Fruit fly (Drosophila melanogaster) whole organism, embryonic: Measurements from ENCODE around the gene CG43999.

Experiments used
- Asciz ChIP-seq: fragments of 200-800 bp; sonication (Bioruptor generic); optimal IDR thresholded peaks from 2 replicates; lab custom pipeline; 2017; ENCODE audit warnings: missing biosample characterization, mild to moderate bottlenecking, missing genetic modification characterization, missing genetic modification reagents
- CG10147 ChIP-seq: fragments of 200-800 bp; sonication (Bioruptor generic); optimal IDR thresholded peaks from 2 replicates; lab custom pipeline; 2019; ENCODE audit warnings: missing biosample characterization, mild to moderate bottlenecking, missing genetic modification characterization, moderate library complexity
- CG10565 ChIP-seq: fragments of 200-800 bp; sonication (Bioruptor generic); optimal IDR thresholded peaks from 3 replicates; lab custom pipeline; 2016; ENCODE audit warnings: missing biosample characterization, mild to moderate bottlenecking, missing genetic modification characterization
- CG10654 ChIP-seq: fragments of 200-800 bp; sonication (Bioruptor generic); optimal IDR thresholded peaks from 2 replicates; lab custom pipeline; 2016; ENCODE audit warnings: missing biosample characterization, missing genetic modification characterization
- CG11398 ChIP-seq: fragments of 200-800 bp; sonication (Bioruptor generic); optimal IDR thresholded peaks from 2 replicates; lab custom pipeline; 2016; ENCODE audit warnings: missing biosample characterization, missing genetic modification characterization
- CG12071 ChIP-seq: fragments of 200-800 bp; sonication (Bioruptor generic); optimal IDR thresholded peaks from 3 replicates; lab custom pipeline; 2018; ENCODE audit warnings: missing biosample characterization, mild to moderate bottlenecking, missing genetic modification characterization
- CG12219 ChIP-seq: fragments of 200-800 bp; sonication (Bioruptor generic); optimal IDR thresholded peaks from 3 replicates; lab custom pipeline; 2018; ENCODE audit warnings: missing biosample characterization, mild to moderate bottlenecking, missing genetic modification characterization
- CG12942 ChIP-seq: fragments of 200-800 bp; sonication (Bioruptor generic); optimal IDR thresholded peaks from 3 replicates; lab custom pipeline; 2016; ENCODE audit warnings: missing biosample characterization, missing genetic modification characterization
- CG14441 ChIP-seq: fragments of 200-800 bp; sonication (Bioruptor generic); IDR thresholded peaks from 2 replicates; pipeline ENCODE4 v1.3.6; 2022; ENCODE audit warnings: missing biosample characterization, missing genetic modification characterization
- CG1529 ChIP-seq: fragments of 200-800 bp; sonication (Bioruptor generic); optimal IDR thresholded peaks from 3 replicates; lab custom pipeline; 2018; ENCODE audit warnings: missing biosample characterization, missing genetic modification characterization
- CG16813 ChIP-seq: fragments of 200-800 bp; sonication (Bioruptor generic); IDR thresholded peaks from 3 replicates; pipeline ENCODE4 v1.3.6; 2022; ENCODE audit warnings: missing biosample characterization, missing genetic modification characterization; ENCODE audit not compliant: partially characterized antibody
- CG16815 ChIP-seq: fragments of 200-800 bp; sonication (Bioruptor generic); optimal IDR thresholded peaks from 3 replicates; lab custom pipeline; 2017; ENCODE audit warnings: missing biosample characterization, mild to moderate bottlenecking, missing genetic modification characterization
- CG1792 ChIP-seq: fragments of 200-800 bp; sonication (Bioruptor generic); optimal IDR thresholded peaks from 2 replicates; lab custom pipeline; 2016; ENCODE audit warnings: missing biosample characterization, missing genetic modification characterization
- CG18476 ChIP-seq: fragments of 200-800 bp; sonication (Bioruptor generic); optimal IDR thresholded peaks from 2 replicates; lab custom pipeline; 2016; ENCODE audit warnings: missing biosample characterization, mild to moderate bottlenecking, missing genetic modification characterization
- CG18764 ChIP-seq: fragments of 200-800 bp; sonication (Bioruptor generic); optimal IDR thresholded peaks from 3 replicates; lab custom pipeline; 2016; ENCODE audit warnings: missing biosample characterization, missing genetic modification characterization
- CG2116 ChIP-seq: fragments of 200-800 bp; sonication (Bioruptor generic); optimal IDR thresholded peaks from 3 replicates; lab custom pipeline; 2018; ENCODE audit warnings: missing biosample characterization, mild to moderate bottlenecking, missing genetic modification characterization
- CG2202 ChIP-seq: fragments of 200-800 bp; sonication (Bioruptor generic); optimal IDR thresholded peaks from 2 replicates; lab custom pipeline; 2018; ENCODE audit warnings: missing biosample characterization, mild to moderate bottlenecking, missing genetic modification characterization
- CG2875 ChIP-seq: fragments of 200-800 bp; sonication (Bioruptor generic); optimal IDR thresholded peaks from 2 replicates; lab custom pipeline; 2017; ENCODE audit warnings: missing biosample characterization, mild to moderate bottlenecking, missing genetic modification characterization, missing genetic modification reagents
- CG30403 ChIP-seq: fragments of 200-800 bp; sonication (Bioruptor generic); optimal IDR thresholded peaks from 3 replicates; lab custom pipeline; 2016; ENCODE audit warnings: missing biosample characterization, missing genetic modification characterization
- CG32767 ChIP-seq: fragments of 200-800 bp; sonication (Bioruptor generic); IDR thresholded peaks from 2 replicates; pipeline ENCODE4 v1.3.6; 2022; ENCODE audit warnings: missing biosample characterization, missing genetic modification characterization
- CG33213 ChIP-seq: fragments of 200-800 bp; sonication (Bioruptor generic); optimal IDR thresholded peaks from 3 replicates; lab custom pipeline; 2016; ENCODE audit warnings: missing biosample characterization, missing genetic modification characterization
- CG4404 ChIP-seq: fragments of 200-800 bp; sonication (Bioruptor generic); IDR thresholded peaks from 2 replicates; pipeline ENCODE4 v1.3.6; 2022; ENCODE audit warnings: missing biosample characterization, missing genetic modification characterization
- CG6765 ChIP-seq: fragments of 200-800 bp; sonication (Bioruptor generic); optimal IDR thresholded peaks from 3 replicates; lab custom pipeline; 2017; ENCODE audit warnings: missing biosample characterization, mild to moderate bottlenecking, missing genetic modification characterization
- CG6791 ChIP-seq: fragments of 200-800 bp; sonication (Bioruptor generic); IDR thresholded peaks from 3 replicates; pipeline ENCODE4 v1.3.6; 2022; ENCODE audit warnings: missing biosample characterization, missing genetic modification characterization; ENCODE audit not compliant: partially characterized antibody
- CG7839 ChIP-seq: fragments of 200-800 bp; sonication (Bioruptor generic); optimal IDR thresholded peaks from 3 replicates; lab custom pipeline; 2018; ENCODE audit warnings: missing biosample characterization, mild to moderate bottlenecking, missing genetic modification characterization, moderate library complexity
- CG8089 ChIP-seq: fragments of 200-800 bp; sonication (Bioruptor generic); optimal IDR thresholded peaks from 3 replicates; lab custom pipeline; 2016; ENCODE audit warnings: missing biosample characterization, missing genetic modification characterization
- CG8944 ChIP-seq: fragments of 200-800 bp; sonication (Bioruptor generic); optimal IDR thresholded peaks from 3 replicates; lab custom pipeline; 2016; ENCODE audit warnings: missing biosample characterization, missing genetic modification characterization
- CG9797 ChIP-seq: fragments of 200-800 bp; sonication (Bioruptor generic); optimal IDR thresholded peaks from 3 replicates; lab custom pipeline; 2018; ENCODE audit warnings: missing biosample characterization, mild to moderate bottlenecking, missing genetic modification characterization
- Chrac-16 ChIP-seq: fragments of 200-800 bp; sonication (Bioruptor generic); optimal IDR thresholded peaks from 3 replicates; lab custom pipeline; 2016; ENCODE audit warnings: missing biosample characterization, missing genetic modification characterization
- CoRest ChIP-seq: fragments of 200-800 bp; sonication (Bioruptor generic); optimal IDR thresholded peaks from 3 replicates; lab custom pipeline; 2018; ENCODE audit warnings: missing biosample characterization, mild to moderate bottlenecking, missing genetic modification characterization, moderate library complexity
- Dll ChIP-seq: fragments of 200-800 bp; sonication (Bioruptor generic); IDR thresholded peaks from 4 replicates; pipeline ENCODE4 v1.3.6; 2022; ENCODE audit warnings: missing biosample characterization, missing genetic modification characterization; ENCODE audit not compliant: partially characterized antibody
- GATAe ChIP-seq: fragments of 200-800 bp; sonication (Bioruptor generic); conservative IDR thresholded peaks from 2 replicates; pipeline ENCODE4 v1.3.6; 2022; ENCODE audit warnings: missing biosample characterization, missing genetic modification characterization
- Hr3 ChIP-seq: fragments of 200-800 bp; sonication (Bioruptor generic); optimal IDR thresholded peaks from 3 replicates; lab custom pipeline; 2016; ENCODE audit warnings: missing biosample characterization, missing genetic modification characterization
- Meics ChIP-seq: fragments of 200-800 bp; sonication (Bioruptor generic); optimal IDR thresholded peaks from 2 replicates; lab custom pipeline; 2017; ENCODE audit warnings: missing biosample characterization, mild to moderate bottlenecking, missing genetic modification characterization
- NFAT ChIP-seq: fragments of 200-800 bp; sonication (Bioruptor generic); IDR thresholded peaks from 2 replicates; pipeline ENCODE4 v1.3.6; 2022; ENCODE audit warnings: missing biosample characterization, missing genetic modification characterization
- aop ChIP-seq: fragments of 200-800 bp; sonication (Bioruptor generic); IDR thresholded peaks from 2 replicates; pipeline ENCODE4 v1.3.6; 2022; ENCODE audit warnings: missing biosample characterization, missing genetic modification characterization
- disco-r ChIP-seq: fragments of 200-800 bp; sonication (Bioruptor generic); optimal IDR thresholded peaks from 2 replicates; lab custom pipeline; 2016; ENCODE audit warnings: missing biosample characterization, missing genetic modification characterization
- dm ChIP-seq: fragments of 200-800 bp; sonication (Bioruptor generic); optimal IDR thresholded peaks from 3 replicates; lab custom pipeline; 2016; ENCODE audit warnings: missing biosample characterization, missing genetic modification characterization
- dysf ChIP-seq: fragments of 200-800 bp; sonication (Bioruptor generic); IDR thresholded peaks from 3 replicates; pipeline ENCODE4 v1.3.6; 2022; ENCODE audit warnings: missing biosample characterization, missing genetic modification characterization
- emc ChIP-seq: fragments of 200-800 bp; sonication (Bioruptor generic); optimal IDR thresholded peaks from 2 replicates; lab custom pipeline; 2016; ENCODE audit warnings: missing biosample characterization, missing genetic modification characterization
- hth ChIP-seq: fragments of >200 bp; optimal IDR thresholded peaks from 2 replicates; lab custom pipeline; 2017; ENCODE audit warnings: inconsistent platforms
- kni ChIP-seq: fragments of 200-800 bp; sonication (Bioruptor generic); optimal IDR thresholded peaks from 3 replicates; lab custom pipeline; 2017; ENCODE audit warnings: mild to moderate bottlenecking, missing biosample characterization, missing genetic modification reagents, missing genetic modification characterization
- lilli ChIP-seq: fragments of 200-800 bp; sonication (Bioruptor generic); optimal IDR thresholded peaks from 3 replicates; lab custom pipeline; 2016; ENCODE audit warnings: missing biosample characterization, missing genetic modification characterization
- mam ChIP-seq: fragments of 200-800 bp; sonication (Bioruptor generic); optimal IDR thresholded peaks from 3 replicates; lab custom pipeline; 2016; ENCODE audit warnings: missing biosample characterization, missing genetic modification characterization
- pb ChIP-seq: fragments of 200-800 bp; sonication (Bioruptor generic); optimal IDR thresholded peaks from 3 replicates; lab custom pipeline; 2016; ENCODE audit warnings: missing biosample characterization, missing genetic modification characterization
- repo ChIP-seq: fragments of 200-800 bp; sonication (Bioruptor generic); optimal IDR thresholded peaks from 2 replicates; lab custom pipeline; 2016; ENCODE audit warnings: missing biosample characterization, missing genetic modification characterization
- ro ChIP-seq: fragments of 200-800 bp; sonication (Bioruptor generic); IDR thresholded peaks from 2 replicates; pipeline ENCODE4 v1.3.6; 2022; ENCODE audit warnings: missing biosample characterization, missing genetic modification characterization
- slou ChIP-seq: fragments of 200-800 bp; sonication (Bioruptor generic); optimal IDR thresholded peaks from 3 replicates; lab custom pipeline; 2016; ENCODE audit warnings: missing biosample characterization, missing genetic modification characterization
- tgo ChIP-seq: fragments of 200-800 bp; sonication (Bioruptor generic); IDR thresholded peaks from 3 replicates; pipeline ENCODE4 v1.3.6; 2022; ENCODE audit warnings: missing biosample characterization, missing genetic modification characterization
- toy ChIP-seq: fragments of 200-800 bp; sonication (Bioruptor generic); IDR thresholded peaks from 2 replicates; pipeline ENCODE4 v1.3.6; 2022; ENCODE audit warnings: missing biosample characterization, missing genetic modification characterization
- ttk ChIP-seq: fragments of 200-800 bp; sonication (Bioruptor generic); IDR thresholded peaks from 2 replicates; pipeline ENCODE4 v2.1.2; 2022; ENCODE audit warnings: missing biosample characterization, missing genetic modification characterization
- zen ChIP-seq: fragments of 200-800 bp; sonication (Bioruptor generic); optimal IDR thresholded peaks from 3 replicates; lab custom pipeline; 2018; ENCODE audit warnings: missing biosample characterization, mild to moderate bottlenecking, missing genetic modification characterization, moderate library complexity

Gene CG43999

dm6 chr3R:23890886-23891285, 37.9 kb downstream of the CG43999 start, which contains the start of gene TfIIA-S:
Gene TfIIA-S (minus strand): TSS chr3R:23891060.
- TF ChIP-seq disco-r (GFP tag; lab: Kevin White, UChicago) (peak; percentile 60), CG12942 (GFP tag; lab: Kevin White, UChicago) (peak; percentile 78), NFAT (GFP tag; lab: Robert Waterston, UW) (no peak), CG2875 (GFP tag; lab: Kevin White, UChicago) (no peak), CG18764 (GFP tag; lab: Kevin White, UChicago) (peak; percentile 72), repo (peak; percentile 86), hth (no peak), CG12219 (GFP tag; lab: Kevin White, UChicago) (no peak), CG1792 (peak; percentile 84), kni (GFP tag; lab: Kevin White, UChicago) (peak; percentile 58), CG1529 (no peak), zen (tag; lab: Kevin White, UChicago) (peak; percentile 55), Chrac-16 (peak; percentile 82), Dll (GFP tag; lab: Robert Waterston, UW) (no peak), aop (GFP tag; lab: Robert Waterston, UW) (no peak), CG12071 (GFP tag; lab: Kevin White, UChicago) (peak; percentile 21), CG4404 (no peak), CG18476 (peak; percentile 60), CG6765 (GFP tag; lab: Kevin White, UChicago) (peak; percentile 42), CG2202 (peak; percentile 11), mam (GFP tag; lab: Kevin White, UChicago) (peak; percentile 92), pb (GFP tag; lab: Kevin White, UChicago) (peak; percentile 79), CG10654 (GFP tag; lab: Kevin White, UChicago) (peak; percentile 74), CoRest (tag; lab: Kevin White, UChicago) (peak; percentile 64), CG14441 (no peak), ro (GFP tag; lab: Robert Waterston, UW) (no peak), CG32767 (GFP tag; lab: Robert Waterston, UW) (no peak), tgo (GFP tag; lab: Robert Waterston, UW) (no peak), Hr3 (GFP tag; lab: Kevin White, UChicago) (peak; percentile 69), lilli (GFP tag; lab: Kevin White, UChicago) (peak; percentile 89), CG8944 (GFP tag; lab: Kevin White, UChicago) (peak; percentile 85), CG33213 (GFP tag; lab: Kevin White, UChicago) (peak; percentile 94), GATAe (GFP tag; lab: Robert Waterston, UW) (no peak), dm (GFP tag; lab: Kevin White, UChicago) (peak; percentile 56), CG8089 (GFP tag; lab: Kevin White, UChicago) (peak; percentile 74), CG11398 (GFP tag; lab: Kevin White, UChicago) (peak; percentile 84), CG16813 (GFP tag; lab: Robert Waterston, UW) (no peak), dysf (GFP tag; lab: Robert Waterston, UW) (no peak), Asciz (GFP tag; lab: Kevin White, UChicago) (peak; percentile 42), slou (GFP tag; lab: Kevin White, UChicago) (peak; percentile 68), ttk (no peak), emc (GFP tag; lab: Kevin White, UChicago) (peak; percentile 66), CG9797 (GFP tag; lab: Kevin White, UChicago) (peak; percentile 86), CG7839 (peak; percentile 57), CG10565 (no peak), CG16815 (GFP tag; lab: Kevin White, UChicago) (peak; percentile 64), CG2116 (GFP tag; lab: Kevin White, UChicago) (peak; percentile 67), CG30403 (GFP tag; lab: Kevin White, UChicago) (peak; percentile 80), CG10147 (GFP tag; lab: Kevin White, UChicago) (no peak), CG6791 (no peak), Meics (GFP tag; lab: Kevin White, UChicago) (peak; percentile 72), toy (GFP tag; lab: Robert Waterston, UW) (no peak)
